Worm (Caenorhabditis elegans): ENCODE measurements around the gene npr-35.

- TF ChIP-seq pros-1 (tag; optimal IDR thresholded peaks at IDR 0.05) (no peak), ceh-6 (GFP tag; optimal IDR thresholded peaks at IDR 0.05) (no peak), lin-11 (tag; optimal IDR thresholded peaks at IDR 0.05) (no peak), hlh-30 (tag; optimal IDR thresholded peaks at IDR 0.05; ENCODE audit: insufficient read depth) (no peak), ref-2 (tag; optimal IDR thresholded peaks at IDR 0.05) (no peak), pha-4 (tag; optimal IDR thresholded peaks at IDR 0.05) (no peak), ztf-16 (tag; optimal IDR thresholded peaks at IDR 0.05) (no peak), fkh-10 (GFP tag; optimal IDR thresholded peaks at IDR 0.05) (no peak), pqm-1 (tag; optimal IDR thresholded peaks at IDR 0.05) (no peak), hlh-6 (tag; optimal IDR thresholded peaks at IDR 0.05) (no peak), unc-55 (GFP tag; optimal IDR thresholded peaks at IDR 0.05) (no peak), pag-3 (tag; optimal IDR thresholded peaks at IDR 0.05; ENCODE audit: borderline replicate concordance) (no peak), ceh-48 (tag; optimal IDR thresholded peaks at IDR 0.05) (no peak), nfya-1 (tag; optimal IDR thresholded peaks at IDR 0.05) (no peak)
Observed at ce11 chrIV:7753108-7753507, 9.5 kb downstream of the npr-35 start, which contains the start of gene col-14.
